Fruit fly (Drosophila melanogaster) whole organism: ENCODE data around the gene CG11550.

Experiments used
- CG8478 ChIP-seq: fragments of >200 bp; optimal IDR thresholded peaks from 2 replicates; lab custom pipeline; 2018; ENCODE audit warnings: inconsistent platforms
- EcR ChIP-seq, 2 experiments: fragments of >200 bp; optimal IDR thresholded peaks; 2 replicates each; lab custom pipeline; 2017; ENCODE audit warnings: missing biosample characterization in 2 of 2, missing genetic modification characterization in 2 of 2, missing genetic modification reagents in 2 of 2
- psq ChIP-seq: fragments of >200 bp; optimal IDR thresholded peaks from 2 replicates; lab custom pipeline; 2017
- usp ChIP-seq: fragments of >200 bp; optimal IDR thresholded peaks from 2 replicates; lab custom pipeline; 2017; ENCODE audit warnings: missing biosample characterization, missing genetic modification characterization, mixed read lengths

dm6 chr3R:31712585-31712984 lies 32.9 kb upstream of the CG11550 start:
- TF ChIP-seq CG8478 (lab: Kevin White, UChicago) (no peak), psq (lab: Kevin White, UChicago) (no peak), usp (GFP tag; lab: Kevin White, UChicago) (no peak), EcR (GFP tag; optimal IDR thresholded peaks at IDR 0.05; lab: Kevin White, UChicago) (no peak)
